Worm (Caenorhabditis elegans) whole organism, mixed stage, embryonic: Measurements from ENCODE around the gene ZC443.2.

Source experiments
- M03D4.4 ChIP-seq: sonication (generic microtip); optimal IDR thresholded peaks from 2 replicates; lab custom pipeline; 2017; ENCODE audit warnings: mild to moderate bottlenecking, missing genetic modification characterization, missing compliant biosample characterization
- bed-3 ChIP-seq: fragments of 200-800 bp; sonication (Bioruptor generic); optimal IDR thresholded peaks from 3 replicates; lab custom pipeline; 2018; ENCODE audit warnings: mild to moderate bottlenecking, missing genetic modification characterization, moderate library complexity, missing compliant biosample characterization
- ceh-39 ChIP-seq: fragments of 150-350 bp; optimal IDR thresholded peaks from 2 replicates; lab custom pipeline; 2014; ENCODE audit warnings: missing biosample characterization, missing genetic modification characterization
- ceh-43 ChIP-seq: fragments of 200-800 bp; sonication (Bioruptor generic); optimal IDR thresholded peaks from 2 replicates; lab custom pipeline; 2018; ENCODE audit warnings: mild to moderate bottlenecking, missing genetic modification characterization, moderate library complexity, missing compliant biosample characterization
- ceh-83 ChIP-seq: fragments of 200-800 bp; sonication (Bioruptor generic); optimal IDR thresholded peaks from 2 replicates; lab custom pipeline; 2018; ENCODE audit warnings: mild to moderate bottlenecking, missing genetic modification characterization, missing compliant biosample characterization
- ces-1 ChIP-seq: fragments of 150-350 bp; optimal IDR thresholded peaks from 2 replicates; lab custom pipeline; 2014; ENCODE audit warnings: missing biosample characterization, missing genetic modification reagents, missing genetic modification characterization
- cnd-1 ChIP-seq: fragments of 200-800 bp; sonication (Bioruptor generic); optimal IDR thresholded peaks from 2 replicates; lab custom pipeline; 2018; ENCODE audit warnings: mild to moderate bottlenecking, missing genetic modification characterization, missing compliant biosample characterization
- drap-1 ChIP-seq: fragments of 200-800 bp; sonication (Bioruptor generic); optimal IDR thresholded peaks from 3 replicates; lab custom pipeline; 2018; ENCODE audit warnings: mild to moderate bottlenecking, missing genetic modification characterization, missing compliant biosample characterization
- elt-1 ChIP-seq: sonication (generic microtip); optimal IDR thresholded peaks from 2 replicates; lab custom pipeline; 2017; ENCODE audit warnings: missing genetic modification characterization, mild to moderate bottlenecking, missing compliant biosample characterization, antibody characterized with exemption, moderate library complexity, borderline replicate concordance; ENCODE audit not compliant: insufficient read depth
- elt-3 ChIP-seq: fragments of 150-350 bp; optimal IDR thresholded peaks from 2 replicates; lab custom pipeline; 2014; ENCODE audit warnings: missing biosample characterization, missing genetic modification characterization
- flh-1 ChIP-seq: fragments of 200-800 bp; sonication (Bioruptor generic); optimal IDR thresholded peaks from 2 replicates; lab custom pipeline; 2018; ENCODE audit warnings: mild to moderate bottlenecking, missing genetic modification characterization, moderate library complexity, missing compliant biosample characterization
- ham-2 ChIP-seq: fragments of 200-800 bp; sonication (Bioruptor generic); optimal IDR thresholded peaks from 2 replicates; lab custom pipeline; 2018; ENCODE audit warnings: mild to moderate bottlenecking, missing genetic modification characterization, missing compliant biosample characterization
- hlh-1 ChIP-seq: fragments of 150-350 bp; optimal IDR thresholded peaks from 2 replicates; lab custom pipeline; 2014; ENCODE audit warnings: missing biosample characterization, missing genetic modification reagents, missing genetic modification characterization
- lin-13 ChIP-seq: fragments of 150-350 bp; optimal IDR thresholded peaks from 2 replicates; lab custom pipeline; 2014; ENCODE audit warnings: missing biosample characterization, missing genetic modification characterization
- lin-32 ChIP-seq: fragments of 200-800 bp; sonication (Bioruptor generic); optimal IDR thresholded peaks from 2 replicates; lab custom pipeline; 2018; ENCODE audit warnings: mild to moderate bottlenecking, missing genetic modification characterization, missing compliant biosample characterization
- lsy-2 ChIP-seq: fragments of 150-350 bp; optimal IDR thresholded peaks from 2 replicates; lab custom pipeline; 2014; ENCODE audit warnings: missing biosample characterization, missing genetic modification characterization
- mab-5 ChIP-seq: fragments of 150-350 bp; optimal IDR thresholded peaks from 2 replicates; lab custom pipeline; 2014; ENCODE audit warnings: missing biosample characterization, missing genetic modification characterization
- mep-1 ChIP-seq: fragments of 150-350 bp; optimal IDR thresholded peaks from 2 replicates; lab custom pipeline; 2017; ENCODE audit warnings: missing biosample characterization, missing genetic modification reagents, missing genetic modification characterization, inconsistent platforms
- mls-2 ChIP-seq: sonication (generic microtip); optimal IDR thresholded peaks from 2 replicates; lab custom pipeline; 2016; ENCODE audit warnings: mild to moderate bottlenecking, missing genetic modification characterization, moderate library complexity, missing compliant biosample characterization
- nhr-12 ChIP-seq: fragments of 150-350 bp; optimal IDR thresholded peaks from 2 replicates; lab custom pipeline; 2014; ENCODE audit warnings: missing biosample characterization, missing genetic modification characterization
- nhr-2 ChIP-seq: fragments of 150-350 bp; optimal IDR thresholded peaks from 2 replicates; lab custom pipeline; 2014; ENCODE audit warnings: missing biosample characterization, missing genetic modification characterization
- nhr-237 ChIP-seq: fragments of 150-350 bp; optimal IDR thresholded peaks from 2 replicates; lab custom pipeline; 2014; ENCODE audit warnings: missing biosample characterization, missing genetic modification characterization
- nhr-28 ChIP-seq: fragments of 150-350 bp; optimal IDR thresholded peaks from 2 replicates; lab custom pipeline; 2014; ENCODE audit warnings: missing biosample characterization, missing genetic modification characterization
- nhr-76 ChIP-seq: sonication (generic microtip); optimal IDR thresholded peaks from 2 replicates; lab custom pipeline; 2017; ENCODE audit warnings: missing biosample characterization, missing genetic modification characterization
- pha-4 ChIP-seq: fragments of 150-350 bp; optimal IDR thresholded peaks from 2 replicates; lab custom pipeline; 2018; ENCODE audit warnings: missing biosample characterization, missing genetic modification reagents, missing genetic modification characterization
- sem-2 ChIP-seq: fragments of 200-800 bp; sonication (Bioruptor generic); optimal IDR thresholded peaks from 2 replicates; lab custom pipeline; 2018; ENCODE audit warnings: mild to moderate bottlenecking, missing genetic modification characterization, missing compliant biosample characterization
- snpc-4 ChIP-seq: fragments of 150-350 bp; optimal IDR thresholded peaks from 2 replicates; lab custom pipeline; 2014; ENCODE audit warnings: missing biosample characterization, missing genetic modification characterization
- sptf-1 ChIP-seq: sonication (generic microtip); optimal IDR thresholded peaks from 2 replicates; lab custom pipeline; 2017; ENCODE audit warnings: mild to moderate bottlenecking, missing genetic modification characterization, moderate library complexity, missing compliant biosample characterization
- tbx-8 ChIP-seq: fragments of 200-800 bp; sonication (Bioruptor generic); optimal IDR thresholded peaks from 2 replicates; lab custom pipeline; 2018; ENCODE audit warnings: mild to moderate bottlenecking, missing genetic modification characterization, moderate library complexity, missing compliant biosample characterization
- unc-120 ChIP-seq: sonication (generic microtip); optimal IDR thresholded peaks from 2 replicates; lab custom pipeline; 2017; ENCODE audit warnings: missing genetic modification characterization, missing compliant biosample characterization; ENCODE audit not compliant: poor library complexity, severe bottlenecking
- unc-62 ChIP-seq: fragments of 150-350 bp; optimal IDR thresholded peaks from 2 replicates; lab custom pipeline; 2014; ENCODE audit warnings: missing biosample characterization, missing genetic modification reagents, missing genetic modification characterization
- zip-8 ChIP-seq: fragments of 150-350 bp; optimal IDR thresholded peaks from 2 replicates; lab custom pipeline; 2014; ENCODE audit warnings: missing biosample characterization, missing genetic modification characterization
- ztf-11 ChIP-seq: fragments of 150-350 bp; optimal IDR thresholded peaks from 2 replicates; lab custom pipeline; 2014; ENCODE audit warnings: missing biosample characterization, missing genetic modification characterization

The ZC443.2 gene

ce11 chrV:12819792-12820453 lies 8.9 kb upstream of the ZC443.2 start, which contains the start of the genes ZC443.4 and ugt-18:
Gene ZC443.4, minus strand, starts transcription at chrV:12819886.
Gene ugt-18, plus strand, starts transcription at chrV:12820260.
- TF ChIP-seq pha-4 (no peak), mep-1 (tag; lab: Kevin White, UChicago) (no peak), snpc-4 (tag; lab: Kevin White, UChicago) (no peak), nhr-12 (no peak), ham-2 (GFP tag; lab: Kevin White, UChicago) (no peak), bed-3 (GFP tag; lab: Kevin White, UChicago) (no peak), ceh-83 (no peak), elt-1 (no peak), ces-1 (GFP tag; lab: Kevin White, UChicago) (no peak)
- TF ChIP-seq, all 35 proteins: peak for 0

ce11 chrV:12819155-12819554 lies 8.2 kb upstream of the ZC443.2 start:
- TF ChIP-seq flh-1 (GFP tag; lab: Kevin White, UChicago) (no peak), ham-2 (GFP tag; lab: Kevin White, UChicago) (peak; percentile 20)
- TF ChIP-seq, all 35 proteins: peak for 1

ce11 chrV:12818486-12818885 lies 7.5 kb upstream of the ZC443.2 start:
- TF ChIP-seq ces-1 (GFP tag; lab: Kevin White, UChicago) (peak; percentile 96), lin-32 (GFP tag; lab: Kevin White, UChicago) (no peak), pha-4 (no peak), zip-8 (tag; lab: Kevin White, UChicago) (no peak), nhr-237 (tag; lab: Kevin White, UChicago) (no peak), nhr-28 (tag; lab: Kevin White, UChicago) (no peak), mab-5 (no peak), nhr-76 (no peak), mls-2 (tag; lab: Kevin White, UChicago) (no peak)
- TF ChIP-seq, all 35 proteins: peak for 1

ce11 chrV:12816672-12817071 lies 5.7 kb upstream of the ZC443.2 start:
- TF ChIP-seq nhr-2 (tag; lab: Kevin White, UChicago) (no peak), ceh-83 (no peak), M03D4.4 (tag; lab: Kevin White, UChicago) (no peak), nhr-237 (tag; lab: Kevin White, UChicago) (no peak), bed-3 (GFP tag; lab: Kevin White, UChicago) (no peak), nhr-76 (no peak), elt-1 (no peak), pha-4 (no peak), lin-13 (tag; lab: Kevin White, UChicago) (no peak), hlh-1 (no peak), mab-5 (no peak), tbx-8 (no peak), lsy-2 (tag; lab: Kevin White, UChicago) (no peak), lin-32 (GFP tag; lab: Kevin White, UChicago) (no peak), elt-3 (tag; lab: Kevin White, UChicago) (no peak), flh-1 (GFP tag; lab: Kevin White, UChicago) (no peak), snpc-4 (tag; lab: Kevin White, UChicago) (no peak), zip-8 (tag; lab: Kevin White, UChicago) (no peak), ceh-43 (GFP tag; lab: Kevin White, UChicago) (no peak)

- TF ChIP-seq sem-2, result no peak
- no peak for TF ChIP-seq hlh-1
- TF ChIP-seq snpc-4 (tag; lab: Kevin White, UChicago), result no peak
- no peak for TF ChIP-seq mep-1 (tag; lab: Kevin White, UChicago)
- TF ChIP-seq cnd-1 (tag; lab: Kevin White, UChicago), result no peak
- no peak for TF ChIP-seq nhr-2 (tag; lab: Kevin White, UChicago)
Observed at ce11 chrV:12815386-12815785, 4.4 kb upstream of the ZC443.2 start.

- TF ChIP-seq ham-2 (GFP tag; lab: Kevin White, UChicago) (peak; percentile 75), ces-1 (GFP tag; lab: Kevin White, UChicago) (peak; percentile 39), nhr-28 (tag; lab: Kevin White, UChicago) (no peak), flh-1 (GFP tag; lab: Kevin White, UChicago) (no peak), sptf-1 (tag; lab: Kevin White, UChicago) (peak; percentile 47), drap-1 (peak; percentile 40), unc-62 (GFP tag; lab: Kevin White, UChicago) (peak; percentile 55), pha-4 (peak; percentile 69), unc-120 (peak; percentile 85), cnd-1 (tag; lab: Kevin White, UChicago) (no peak), bed-3 (GFP tag; lab: Kevin White, UChicago) (no peak), lsy-2 (tag; lab: Kevin White, UChicago) (peak; percentile 9), ztf-11 (tag; lab: Kevin White, UChicago) (peak; percentile 13), ceh-39 (tag; lab: Kevin White, UChicago) (no peak), hlh-1 (peak; percentile 82), elt-3 (tag; lab: Kevin White, UChicago) (no peak)
Observed at ce11 chrV:12814481-12814882, 3.5 kb upstream of the ZC443.2 start.
